Worm (Caenorhabditis elegans) whole organism, late embryonic: ENCODE data around the gene srh-89.

Source experiments
- C38D4.7 ChIP-seq: fragments of 200-800 bp; sonication (Bioruptor generic); optimal IDR thresholded peaks from 2 replicates; lab custom pipeline; 2018; ENCODE audit warnings: mild to moderate bottlenecking, missing genetic modification characterization, moderate library complexity, missing compliant biosample characterization
- K02D7.2 ChIP-seq: sonication (generic microtip); optimal IDR thresholded peaks from 2 replicates; lab custom pipeline; 2017; ENCODE audit warnings: mild to moderate bottlenecking, missing genetic modification characterization, missing compliant biosample characterization
- ceh-19 ChIP-seq: fragments of 200-800 bp; sonication (Bioruptor generic); optimal IDR thresholded peaks from 2 replicates; lab custom pipeline; 2018; ENCODE audit warnings: mild to moderate bottlenecking, missing genetic modification characterization, missing compliant biosample characterization
- ceh-9 ChIP-seq: sonication (generic microtip); optimal IDR thresholded peaks from 2 replicates; lab custom pipeline; 2016; ENCODE audit warnings: mild to moderate bottlenecking, missing genetic modification characterization, inconsistent platforms, missing compliant biosample characterization
- nhr-232 ChIP-seq: sonication (generic microtip); optimal IDR thresholded peaks from 2 replicates; lab custom pipeline; 2016; ENCODE audit warnings: missing genetic modification characterization, missing compliant biosample characterization
- pqm-1 ChIP-seq: sonication (generic microtip); optimal IDR thresholded peaks from 2 replicates; lab custom pipeline; 2016; ENCODE audit warnings: missing genetic modification characterization, missing compliant biosample characterization
- tbx-2 ChIP-seq: sonication (generic microtip); optimal IDR thresholded peaks from 2 replicates; lab custom pipeline; 2016; ENCODE audit warnings: missing genetic modification characterization, missing compliant biosample characterization
- unc-42 ChIP-seq: sonication (generic microtip); optimal IDR thresholded peaks from 2 replicates; lab custom pipeline; 2016; ENCODE audit warnings: missing genotype, missing genetic modification characterization, missing compliant biosample characterization

ce11 chrV:7415780-7416428 lies 48.7 kb downstream of the srh-89 start, which contains the start of gene F18E3.13:
- TF ChIP-seq nhr-232 (tag; lab: Kevin White, UChicago), result no peak
- no peak for TF ChIP-seq ceh-9 (tag; lab: Kevin White, UChicago)
- TF ChIP-seq tbx-2 (tag; lab: Kevin White, UChicago), result no peak
- no peak for TF ChIP-seq pqm-1
- no peak for TF ChIP-seq unc-42 (tag; lab: Kevin White, UChicago)
- no peak for TF ChIP-seq ceh-19 (GFP tag; lab: Kevin White, UChicago)
- no peak for TF ChIP-seq C38D4.7
- TF ChIP-seq K02D7.2 (tag; lab: Kevin White, UChicago), result no peak
